Worm (Caenorhabditis elegans): ENCODE results near the gene lgg-3.

- TF ChIP-seq lin-54 (GFP tag; optimal IDR thresholded peaks at IDR 0.05) (no peak), F23B12.7 (tag; optimal IDR thresholded peaks at IDR 0.05; ENCODE audit: insufficient read depth) (no peak)
Measured at ce11 chrIII:5714984-5715454, 17.2 kb upstream of the lgg-3 start.

Measured in whole organism, young adult.